Worm (Caenorhabditis elegans) whole organism, L3 larva: ENCODE data around the gene btb-16.

ENCODE experiments used
- ama-1 ChIP-seq: fragments of 150-350 bp; optimal IDR thresholded peaks from 2 replicates; lab custom pipeline; 2018
- fkh-10 ChIP-seq: sonication (generic microtip); optimal IDR thresholded peaks from 2 replicates; lab custom pipeline; 2017; ENCODE audit warnings: missing biosample characterization, missing genetic modification reagents, missing genetic modification characterization
- nhr-11 ChIP-seq: fragments of 150-350 bp; optimal IDR thresholded peaks from 2 replicates; lab custom pipeline; 2014; ENCODE audit warnings: missing biosample characterization, missing genetic modification characterization
- nhr-77 ChIP-seq: fragments of 150-350 bp; optimal IDR thresholded peaks from 2 replicates; lab custom pipeline; 2014; ENCODE audit warnings: missing biosample characterization, missing genetic modification characterization
- tbx-2 ChIP-seq: sonication (generic microtip); optimal IDR thresholded peaks from 2 replicates; lab custom pipeline; 2016; ENCODE audit warnings: mild to moderate bottlenecking, missing genetic modification characterization, missing compliant biosample characterization
- unc-39 ChIP-seq: sonication (generic microtip); optimal IDR thresholded peaks from 4 replicates; lab custom pipeline; 2017; ENCODE audit warnings: missing biosample characterization, missing genetic modification characterization

ce11 chrII:3346328-3346780 is 49.7 kb downstream of the btb-16 start, which contains the start of gene bath-30:
- TF ChIP-seq fkh-10: no peak
- no peak for TF ChIP-seq unc-39 (tag; lab: Kevin White, UChicago)
- TF ChIP-seq tbx-2: no peak
- no peak for TF ChIP-seq nhr-11
- no peak for TF ChIP-seq ama-1
- no peak for TF ChIP-seq nhr-77 (tag; lab: Kevin White, UChicago)
